Fruit fly (Drosophila melanogaster) whole organism, prepupa: ENCODE data around the gene CG34456.

Experiments used
- Blimp-1 ChIP-seq: fragments of 200-800 bp; sonication (Bioruptor generic); optimal IDR thresholded peaks from 3 replicates; lab custom pipeline; 2017; ENCODE audit warnings: missing biosample characterization, missing genetic modification characterization, mild to moderate bottlenecking, moderate library complexity, missing genetic modification reagents
- CG10631 ChIP-seq: fragments of 200-800 bp; sonication (Bioruptor generic); optimal IDR thresholded peaks from 2 replicates; lab custom pipeline; 2016; ENCODE audit warnings: missing biosample characterization, missing genetic modification characterization
- CG10669 ChIP-seq: fragments of 200-800 bp; sonication (Bioruptor generic); optimal IDR thresholded peaks from 3 replicates; lab custom pipeline; 2018; ENCODE audit warnings: missing biosample characterization, mild to moderate bottlenecking, missing genetic modification characterization, moderate library complexity
- CG11294 ChIP-seq: fragments of 200-800 bp; sonication (Bioruptor generic); IDR thresholded peaks from 2 replicates; pipeline ENCODE4 v1.3.6; 2022; ENCODE audit warnings: missing biosample characterization, missing genetic modification characterization
- CG11902 ChIP-seq: fragments of 200-800 bp; sonication (Bioruptor generic); optimal IDR thresholded peaks from 3 replicates; lab custom pipeline; 2016; ENCODE audit warnings: missing biosample characterization, missing genetic modification characterization
- CG15336 ChIP-seq: fragments of 200-800 bp; sonication (Bioruptor generic); IDR thresholded peaks from 2 replicates; pipeline ENCODE4 v1.3.6; 2022; ENCODE audit warnings: missing biosample characterization, missing genetic modification characterization
- CG1621 ChIP-seq: fragments of 200-800 bp; sonication (Bioruptor generic); optimal IDR thresholded peaks from 3 replicates; lab custom pipeline; 2018; ENCODE audit warnings: missing biosample characterization, mild to moderate bottlenecking, missing genetic modification characterization
- CG16779 ChIP-seq: fragments of 200-800 bp; sonication (Bioruptor generic); optimal IDR thresholded peaks from 3 replicates; lab custom pipeline; 2017; ENCODE audit warnings: missing biosample characterization, mild to moderate bottlenecking, missing genetic modification characterization
- CG31627 ChIP-seq: fragments of 200-800 bp; sonication (Bioruptor generic); optimal IDR thresholded peaks from 3 replicates; lab custom pipeline; 2016; ENCODE audit warnings: missing biosample characterization, missing genetic modification characterization
- CG32006 ChIP-seq: fragments of 200-800 bp; sonication (Bioruptor generic); optimal IDR thresholded peaks from 3 replicates; lab custom pipeline; 2017; ENCODE audit warnings: missing biosample characterization, mild to moderate bottlenecking, missing genetic modification characterization
- CG3919 ChIP-seq: fragments of 200-800 bp; sonication (Bioruptor generic); optimal IDR thresholded peaks from 3 replicates; lab custom pipeline; 2016; ENCODE audit warnings: missing biosample characterization, missing genetic modification characterization
- CG4318 ChIP-seq: fragments of 200-800 bp; sonication (Bioruptor generic); optimal IDR thresholded peaks from 3 replicates; lab custom pipeline; 2017; ENCODE audit warnings: missing biosample characterization, mild to moderate bottlenecking, missing genetic modification characterization
- CG6163 ChIP-seq: fragments of 200-800 bp; sonication (Bioruptor generic); IDR thresholded peaks from 3 replicates; pipeline ENCODE4 v1.3.6; 2022; ENCODE audit warnings: missing biosample characterization, missing genetic modification characterization
- CG6276 ChIP-seq: fragments of 200-800 bp; sonication (Bioruptor generic); optimal IDR thresholded peaks from 2 replicates; lab custom pipeline; 2017; ENCODE audit warnings: missing biosample characterization, mild to moderate bottlenecking, missing genetic modification characterization
- CG6808 ChIP-seq: fragments of 200-800 bp; sonication (Bioruptor generic); optimal IDR thresholded peaks from 3 replicates; lab custom pipeline; 2017; ENCODE audit warnings: missing biosample characterization, missing genetic modification characterization, mild to moderate bottlenecking, moderate library complexity, missing genetic modification reagents
- CG6854 ChIP-seq: fragments of 200-800 bp; sonication (Bioruptor generic); optimal IDR thresholded peaks from 2 replicates; lab custom pipeline; 2017; ENCODE audit warnings: missing biosample characterization, mild to moderate bottlenecking, missing genetic modification characterization
- CG7368 ChIP-seq: fragments of 200-800 bp; sonication (Bioruptor generic); optimal IDR thresholded peaks from 3 replicates; lab custom pipeline; 2016; ENCODE audit warnings: missing biosample characterization, missing genetic modification characterization
- CG8119 ChIP-seq: fragments of 200-800 bp; sonication (Bioruptor generic); IDR thresholded peaks from 3 replicates; pipeline ENCODE4 v1.3.6; 2022; ENCODE audit warnings: missing biosample characterization, missing genetic modification characterization
- CG8319 ChIP-seq: fragments of 200-800 bp; sonication (Bioruptor generic); optimal IDR thresholded peaks from 3 replicates; lab custom pipeline; 2016; ENCODE audit warnings: missing biosample characterization, missing genetic modification characterization
- CG8632 ChIP-seq: fragments of 200-800 bp; sonication (Bioruptor generic); optimal IDR thresholded peaks from 3 replicates; lab custom pipeline; 2016; ENCODE audit warnings: missing biosample characterization, missing genetic modification characterization
- CG9139 ChIP-seq: fragments of 200-800 bp; sonication (Bioruptor generic); optimal IDR thresholded peaks from 3 replicates; lab custom pipeline; 2017; ENCODE audit warnings: missing biosample characterization, mild to moderate bottlenecking, missing genetic modification characterization
- Eip75B ChIP-seq: fragments of 200-800 bp; sonication (Bioruptor generic); optimal IDR thresholded peaks from 3 replicates; lab custom pipeline; 2016; ENCODE audit warnings: missing biosample characterization, missing genetic modification characterization
- Eip78C ChIP-seq: fragments of 200-800 bp; sonication (Bioruptor generic); peaks from one replicate; lab custom pipeline; 2016; ENCODE audit warnings: missing biosample characterization, missing genetic modification characterization
- Eip93F ChIP-seq: fragments of 200-800 bp; sonication (Bioruptor generic); optimal IDR thresholded peaks from 2 replicates; lab custom pipeline; 2016; ENCODE audit warnings: missing biosample characterization, mild to moderate bottlenecking, missing genetic modification characterization
- Ets21C ChIP-seq: fragments of 200-800 bp; sonication (Bioruptor generic); optimal IDR thresholded peaks from 3 replicates; lab custom pipeline; 2016; ENCODE audit warnings: missing biosample characterization, missing genetic modification characterization
- Gug ChIP-seq: fragments of 200-800 bp; sonication (Bioruptor generic); IDR thresholded peaks from 2 replicates; pipeline ENCODE4 v1.3.6; 2022; ENCODE audit warnings: missing biosample characterization, missing genetic modification characterization
- Hr38 ChIP-seq: sonication (Bioruptor generic); optimal IDR thresholded peaks from 2 replicates; lab custom pipeline; 2016; ENCODE audit warnings: missing biosample characterization, missing genetic modification characterization
- Hr39 ChIP-seq: fragments of 200-800 bp; sonication (Bioruptor generic); optimal IDR thresholded peaks from 2 replicates; lab custom pipeline; 2016; ENCODE audit warnings: missing biosample characterization, missing genetic modification characterization
- Hr4 ChIP-seq: fragments of 200-800 bp; sonication (Bioruptor generic); optimal IDR thresholded peaks from 3 replicates; lab custom pipeline; 2016; ENCODE audit warnings: missing biosample characterization, missing genetic modification characterization
- Lpt ChIP-seq: fragments of 200-800 bp; sonication (Bioruptor generic); optimal IDR thresholded peaks from 3 replicates; lab custom pipeline; 2016; ENCODE audit warnings: missing biosample characterization, missing genetic modification characterization
- Met ChIP-seq: fragments of 200-800 bp; sonication (Bioruptor generic); optimal IDR thresholded peaks from 3 replicates; lab custom pipeline; 2016; ENCODE audit warnings: missing biosample characterization, missing genetic modification characterization
- OdsH ChIP-seq: fragments of 200-800 bp; sonication (Bioruptor generic); optimal IDR thresholded peaks from 3 replicates; lab custom pipeline; 2016; ENCODE audit warnings: missing biosample characterization, missing genetic modification characterization
- Smox ChIP-seq: fragments of 200-800 bp; sonication (Bioruptor generic); optimal IDR thresholded peaks from 3 replicates; lab custom pipeline; 2016; ENCODE audit warnings: missing biosample characterization, missing genetic modification characterization
- Sox102F ChIP-seq: fragments of 200-800 bp; sonication (Bioruptor generic); optimal IDR thresholded peaks from 2 replicates; lab custom pipeline; 2016; ENCODE audit warnings: missing biosample characterization, mild to moderate bottlenecking, missing genetic modification characterization
- Sox14 ChIP-seq: fragments of 200-800 bp; sonication (Bioruptor generic); optimal IDR thresholded peaks from 3 replicates; lab custom pipeline; 2016; ENCODE audit warnings: missing biosample characterization, missing genetic modification characterization
- Sox15 ChIP-seq: fragments of 200-800 bp; sonication (Bioruptor generic); optimal IDR thresholded peaks from 3 replicates; lab custom pipeline; 2016; ENCODE audit warnings: missing biosample characterization, missing genetic modification characterization
- achi ChIP-seq: fragments of 200-800 bp; sonication (Bioruptor generic); optimal IDR thresholded peaks from 3 replicates; lab custom pipeline; 2016; ENCODE audit warnings: missing biosample characterization, missing genetic modification characterization
- acj6 ChIP-seq: fragments of 200-800 bp; sonication (Bioruptor generic); optimal IDR thresholded peaks from 3 replicates; lab custom pipeline; 2016; ENCODE audit warnings: missing biosample characterization, missing genetic modification characterization
- cyc ChIP-seq: fragments of 200-800 bp; sonication (Bioruptor generic); optimal IDR thresholded peaks from 3 replicates; lab custom pipeline; 2016; ENCODE audit warnings: missing biosample characterization, missing genetic modification characterization
- dac ChIP-seq: fragments of 200-800 bp; sonication (Bioruptor generic); optimal IDR thresholded peaks from 2 replicates; lab custom pipeline; 2017; ENCODE audit warnings: missing biosample characterization, mild to moderate bottlenecking, missing genetic modification characterization
- eg ChIP-seq: fragments of 200-800 bp; sonication (Bioruptor generic); IDR thresholded peaks from 3 replicates; pipeline ENCODE4 v1.3.6; 2022; ENCODE audit warnings: missing biosample characterization, missing genetic modification characterization
- fd59A ChIP-seq: fragments of 200-800 bp; sonication (Bioruptor generic); optimal IDR thresholded peaks from 2 replicates; lab custom pipeline; 2017; ENCODE audit warnings: missing biosample characterization, mild to moderate bottlenecking, missing genetic modification characterization, missing genetic modification reagents
- fd85E ChIP-seq: fragments of 200-800 bp; sonication (Bioruptor generic); optimal IDR thresholded peaks from 3 replicates; lab custom pipeline; 2016; ENCODE audit warnings: missing biosample characterization, missing genetic modification characterization
- fkh ChIP-seq: fragments of 200-800 bp; sonication (Bioruptor generic); optimal IDR thresholded peaks from 3 replicates; lab custom pipeline; 2017; ENCODE audit warnings: missing biosample characterization, mild to moderate bottlenecking, missing genetic modification characterization, moderate library complexity
- lz ChIP-seq: fragments of 200-800 bp; sonication (Bioruptor generic); optimal IDR thresholded peaks from 3 replicates; lab custom pipeline; 2016; ENCODE audit warnings: missing biosample characterization, missing genetic modification characterization
- net ChIP-seq: fragments of 200-800 bp; sonication (Bioruptor generic); optimal IDR thresholded peaks from 3 replicates; lab custom pipeline; 2016; ENCODE audit warnings: missing biosample characterization, missing genetic modification characterization
- pdm3 ChIP-seq: fragments of 200-800 bp; sonication (Bioruptor generic); optimal IDR thresholded peaks from 3 replicates; lab custom pipeline; 2016; ENCODE audit warnings: missing biosample characterization, missing genetic modification characterization
- spab ChIP-seq: fragments of 200-800 bp; sonication (Bioruptor generic); optimal IDR thresholded peaks from 2 replicates; lab custom pipeline; 2017; ENCODE audit warnings: missing biosample characterization, mild to moderate bottlenecking, missing genetic modification characterization, missing genetic modification reagents
- ss ChIP-seq, 2 experiments: fragments of 200-800 bp; sonication (Bioruptor generic); optimal IDR thresholded peaks; 2 replicates in 1 of 2; 3 replicates in 1 of 2; lab custom pipeline; 2017 to 2018; ENCODE audit warnings: mild to moderate bottlenecking in 2 of 2, missing biosample characterization in 2 of 2, missing genetic modification characterization in 2 of 2, moderate library complexity in 1 of 2
- svp ChIP-seq: fragments of 200-800 bp; sonication (Bioruptor generic); peaks from one replicate; lab custom pipeline; 2016; ENCODE audit warnings: missing biosample characterization, missing genetic modification characterization
- topi ChIP-seq: fragments of 200-800 bp; sonication (Bioruptor generic); optimal IDR thresholded peaks from 3 replicates; lab custom pipeline; 2016; ENCODE audit warnings: missing biosample characterization, missing genetic modification characterization
- vri ChIP-seq: fragments of 200-800 bp; sonication (Bioruptor generic); optimal IDR thresholded peaks from 3 replicates; lab custom pipeline; 2016; ENCODE audit warnings: missing biosample characterization, mild to moderate bottlenecking, missing genetic modification characterization

Gene CG34456

dm6 chr3L:9401354-9402156 is 39.6 kb downstream of the CG34456 start:
- TF ChIP-seq svp (no peak), Eip93F (GFP tag; lab: Kevin White, UChicago) (no peak), CG8632 (GFP tag; lab: Kevin White, UChicago) (no peak), CG8119 (GFP tag; lab: Robert Waterston, UW) (no peak), CG1621 (tag; lab: Kevin White, UChicago) (peak; percentile 30), CG16779 (tag; lab: Kevin White, UChicago) (peak; percentile 15), pdm3 (GFP tag; lab: Kevin White, UChicago) (no peak), Ets21C (GFP tag; lab: Kevin White, UChicago) (no peak), dac (GFP tag; lab: Kevin White, UChicago) (no peak), acj6 (no peak), CG6808 (GFP tag; lab: Kevin White, UChicago) (no peak), CG6854 (GFP tag; lab: Kevin White, UChicago) (no peak), Sox14 (GFP tag; lab: Kevin White, UChicago) (no peak), fd85E (no peak), Hr38 (no peak), lz (GFP tag; lab: Kevin White, UChicago) (no peak), Lpt (GFP tag; lab: Kevin White, UChicago) (no peak), CG11294 (no peak), cyc (GFP tag; lab: Kevin White, UChicago) (no peak), spab (GFP tag; lab: Kevin White, UChicago) (no peak), Sox15 (GFP tag; lab: Kevin White, UChicago) (no peak), net (GFP tag; lab: Kevin White, UChicago) (no peak), Hr4 (GFP tag; lab: Kevin White, UChicago) (no peak), topi (GFP tag; lab: Kevin White, UChicago) (no peak), CG31627 (GFP tag; lab: Kevin White, UChicago) (no peak), CG7368 (no peak), vri (peak; percentile 67), Gug (GFP tag; lab: Robert Waterston, UW) (no peak), CG6163 (GFP tag; lab: Robert Waterston, UW) (peak; percentile 56; the same call in 2 of the 3 replicates), eg (GFP tag; lab: Robert Waterston, UW) (no peak), fd59A (GFP tag; lab: Kevin White, UChicago) (no peak), Smox (no peak), Met (GFP tag; lab: Kevin White, UChicago) (no peak), ss (GFP tag; optimal IDR thresholded peaks at IDR 0.05; lab: Kevin White, UChicago) (peak; percentile 44 to 72), Sox102F (GFP tag; lab: Kevin White, UChicago) (no peak), fkh (GFP tag; lab: Kevin White, UChicago) (peak; percentile 1), CG15336 (no peak), CG10669 (GFP tag; lab: Kevin White, UChicago) (no peak), Eip75B (GFP tag; lab: Kevin White, UChicago) (no peak), OdsH (GFP tag; lab: Kevin White, UChicago) (no peak), Blimp-1 (no peak), CG32006 (GFP tag; lab: Kevin White, UChicago) (no peak), Hr39 (GFP tag; lab: Kevin White, UChicago) (no peak), CG8319 (GFP tag; lab: Kevin White, UChicago) (no peak), CG11902 (no peak), CG10631 (no peak), CG6276 (GFP tag; lab: Kevin White, UChicago) (no peak), achi (GFP tag; lab: Kevin White, UChicago) (no peak), CG9139 (peak; percentile 13), CG3919 (GFP tag; lab: Kevin White, UChicago) (no peak), Eip78C (GFP tag; lab: Kevin White, UChicago) (no peak), CG4318 (GFP tag; lab: Kevin White, UChicago) (no peak)
